Worm (Caenorhabditis elegans): Measurements from ENCODE around the gene cng-3.

DNA sequence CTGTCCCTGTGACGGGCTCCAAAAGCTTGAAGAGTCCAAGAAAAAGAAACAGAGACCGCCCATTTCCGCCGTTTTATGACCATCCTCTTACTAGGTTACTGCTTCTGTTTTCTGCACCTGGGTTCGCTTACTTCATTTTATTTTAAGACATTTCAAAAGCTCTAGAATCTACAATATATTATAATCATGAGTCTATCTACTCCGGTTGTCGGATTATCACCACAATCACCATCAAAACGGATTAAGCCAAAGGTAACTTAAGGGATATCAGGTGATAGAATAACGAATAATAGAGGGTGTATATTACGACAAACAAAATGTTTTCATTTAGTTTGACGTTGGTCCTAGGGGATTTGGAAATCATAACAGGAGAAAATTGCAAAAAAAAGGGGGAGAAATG is 48.5 kb downstream of the cng-3 start:
- no peak for TF ChIP-seq lin-39 (tag; optimal IDR thresholded peaks at IDR 0.05)
- TF ChIP-seq pha-4 (GFP tag; IDR thresholded peaks at IDR 0.05), result no peak
- no peak for TF ChIP-seq pha-4 (tag; optimal IDR thresholded peaks at IDR 0.05)
- no peak for TF ChIP-seq ceh-28 (tag; optimal IDR thresholded peaks at IDR 0.05)
